Fruit fly (Drosophila melanogaster) whole organism, pupa: ENCODE results near the gene CYLD.

Source experiments
- CG10348 ChIP-seq: fragments of 200-800 bp; sonication (Bioruptor generic); IDR thresholded peaks from 2 replicates; pipeline ENCODE4 v1.3.6; 2022; ENCODE audit warnings: missing biosample characterization, missing genetic modification characterization
- CG12605 ChIP-seq: fragments of 200-800 bp; sonication (Bioruptor generic); IDR thresholded peaks from 2 replicates; pipeline ENCODE4 v1.3.6; 2022; ENCODE audit warnings: missing biosample characterization, missing genetic modification characterization
- CG15710 ChIP-seq: fragments of 200-800 bp; sonication (Bioruptor generic); optimal IDR thresholded peaks from 2 replicates; lab custom pipeline; 2018; ENCODE audit warnings: missing biosample characterization, mild to moderate bottlenecking, missing genetic modification characterization, moderate library complexity
- CG4496 ChIP-seq: fragments of 200-800 bp; sonication (Bioruptor generic); IDR thresholded peaks from 3 replicates; pipeline ENCODE4 v1.3.6; 2022; ENCODE audit warnings: missing biosample characterization, missing genetic modification characterization
- CG8301 ChIP-seq: fragments of 200-800 bp; sonication (Bioruptor generic); optimal IDR thresholded peaks from 2 replicates; lab custom pipeline; 2018; ENCODE audit warnings: missing biosample characterization, mild to moderate bottlenecking, missing genetic modification characterization
- EcR ChIP-seq: fragments of 200-800 bp; sonication (Bioruptor generic); optimal IDR thresholded peaks from 3 replicates; lab custom pipeline; 2019; ENCODE audit warnings: missing biosample characterization, missing genetic modification characterization, mild to moderate bottlenecking, moderate library complexity, missing genetic modification reagents
- Ets98B ChIP-seq: fragments of 200-800 bp; sonication (Bioruptor generic); IDR thresholded peaks from 2 replicates; pipeline ENCODE4 v1.3.6; 2022; ENCODE audit warnings: missing biosample characterization, missing genetic modification characterization
- Pif1A ChIP-seq: fragments of 200-800 bp; sonication (Bioruptor generic); optimal IDR thresholded peaks from 3 replicates; lab custom pipeline; 2016; ENCODE audit warnings: missing biosample characterization, missing genetic modification characterization
- Pif1B ChIP-seq: fragments of 200-800 bp; sonication (Bioruptor generic); optimal IDR thresholded peaks from 3 replicates; lab custom pipeline; 2016; ENCODE audit warnings: missing biosample characterization, missing genetic modification characterization
- Snoo ChIP-seq: fragments of 200-800 bp; sonication (Bioruptor generic); optimal IDR thresholded peaks from 3 replicates; lab custom pipeline; 2017; ENCODE audit warnings: missing biosample characterization, mild to moderate bottlenecking, missing genetic modification characterization, inconsistent platforms

dm6 chr2L:10272224-10272623 lies 27.4 kb downstream of the CYLD start, which contains the start of gene trk:
- TF ChIP-seq CG10348 (no peak), CG4496 (GFP tag; lab: Robert Waterston, UW) (no peak), CG12605 (GFP tag; lab: Robert Waterston, UW) (no peak), Ets98B (GFP tag; lab: Robert Waterston, UW) (no peak), CG15710 (tag; lab: Kevin White, UChicago) (no peak), Pif1B (no peak), Snoo (tag; lab: Kevin White, UChicago) (no peak), EcR (GFP tag; lab: Kevin White, UChicago) (no peak), CG8301 (tag; lab: Kevin White, UChicago) (no peak), Pif1A (no peak)
